Fruit fly (Drosophila melanogaster) whole organism, prepupa: ENCODE data around the gene Tl.

Experiments used
- Blimp-1 ChIP-seq: fragments of 200-800 bp; sonication (Bioruptor generic); optimal IDR thresholded peaks from 3 replicates; lab custom pipeline; 2017; ENCODE audit warnings: missing biosample characterization, missing genetic modification characterization, mild to moderate bottlenecking, moderate library complexity, missing genetic modification reagents
- CG10631 ChIP-seq: fragments of 200-800 bp; sonication (Bioruptor generic); optimal IDR thresholded peaks from 2 replicates; lab custom pipeline; 2016; ENCODE audit warnings: missing biosample characterization, missing genetic modification characterization
- CG11762 ChIP-seq: fragments of 200-800 bp; sonication (Bioruptor generic); optimal IDR thresholded peaks from 3 replicates; lab custom pipeline; 2016; ENCODE audit warnings: missing biosample characterization, missing genetic modification characterization; ENCODE audit not compliant: insufficient read depth
- CG16779 ChIP-seq: fragments of 200-800 bp; sonication (Bioruptor generic); optimal IDR thresholded peaks from 3 replicates; lab custom pipeline; 2017; ENCODE audit warnings: missing biosample characterization, mild to moderate bottlenecking, missing genetic modification characterization
- CG3032 ChIP-seq: fragments of 200-800 bp; optimal IDR thresholded peaks from 2 replicates; lab custom pipeline; 2019; ENCODE audit warnings: missing biosample characterization, mild to moderate bottlenecking, missing genetic modification characterization, moderate library complexity
- CG32006 ChIP-seq: fragments of 200-800 bp; sonication (Bioruptor generic); optimal IDR thresholded peaks from 3 replicates; lab custom pipeline; 2017; ENCODE audit warnings: missing biosample characterization, mild to moderate bottlenecking, missing genetic modification characterization
- CG6163 ChIP-seq: fragments of 200-800 bp; sonication (Bioruptor generic); IDR thresholded peaks from 3 replicates; pipeline ENCODE4 v1.3.6; 2022; ENCODE audit warnings: missing biosample characterization, missing genetic modification characterization
- CG6276 ChIP-seq: fragments of 200-800 bp; sonication (Bioruptor generic); optimal IDR thresholded peaks from 2 replicates; lab custom pipeline; 2017; ENCODE audit warnings: missing biosample characterization, mild to moderate bottlenecking, missing genetic modification characterization
- CG6808 ChIP-seq: fragments of 200-800 bp; sonication (Bioruptor generic); optimal IDR thresholded peaks from 3 replicates; lab custom pipeline; 2017; ENCODE audit warnings: missing biosample characterization, missing genetic modification characterization, mild to moderate bottlenecking, moderate library complexity, missing genetic modification reagents
- CG6854 ChIP-seq: fragments of 200-800 bp; sonication (Bioruptor generic); optimal IDR thresholded peaks from 2 replicates; lab custom pipeline; 2017; ENCODE audit warnings: missing biosample characterization, mild to moderate bottlenecking, missing genetic modification characterization
- CG7368 ChIP-seq: fragments of 200-800 bp; sonication (Bioruptor generic); optimal IDR thresholded peaks from 3 replicates; lab custom pipeline; 2016; ENCODE audit warnings: missing biosample characterization, missing genetic modification characterization
- CG8119 ChIP-seq: fragments of 200-800 bp; sonication (Bioruptor generic); IDR thresholded peaks from 3 replicates; pipeline ENCODE4 v1.3.6; 2022; ENCODE audit warnings: missing biosample characterization, missing genetic modification characterization
- CG8632 ChIP-seq: fragments of 200-800 bp; sonication (Bioruptor generic); optimal IDR thresholded peaks from 3 replicates; lab custom pipeline; 2016; ENCODE audit warnings: missing biosample characterization, missing genetic modification characterization
- Eip75B ChIP-seq: fragments of 200-800 bp; sonication (Bioruptor generic); optimal IDR thresholded peaks from 3 replicates; lab custom pipeline; 2016; ENCODE audit warnings: missing biosample characterization, missing genetic modification characterization
- Eip78C ChIP-seq: fragments of 200-800 bp; sonication (Bioruptor generic); peaks from one replicate; lab custom pipeline; 2016; ENCODE audit warnings: missing biosample characterization, missing genetic modification characterization
- Ets96B ChIP-seq: fragments of 200-800 bp; optimal IDR thresholded peaks from 2 replicates; lab custom pipeline; 2019; ENCODE audit warnings: missing biosample characterization, mild to moderate bottlenecking, missing genetic modification characterization, moderate library complexity
- Gug ChIP-seq: fragments of 200-800 bp; sonication (Bioruptor generic); IDR thresholded peaks from 2 replicates; pipeline ENCODE4 v1.3.6; 2022; ENCODE audit warnings: missing biosample characterization, missing genetic modification characterization
- Hr4 ChIP-seq: fragments of 200-800 bp; sonication (Bioruptor generic); optimal IDR thresholded peaks from 3 replicates; lab custom pipeline; 2016; ENCODE audit warnings: missing biosample characterization, missing genetic modification characterization
- Lpt ChIP-seq: fragments of 200-800 bp; sonication (Bioruptor generic); optimal IDR thresholded peaks from 3 replicates; lab custom pipeline; 2016; ENCODE audit warnings: missing biosample characterization, missing genetic modification characterization
- Met ChIP-seq: fragments of 200-800 bp; sonication (Bioruptor generic); optimal IDR thresholded peaks from 3 replicates; lab custom pipeline; 2016; ENCODE audit warnings: missing biosample characterization, missing genetic modification characterization
- Sox102F ChIP-seq: fragments of 200-800 bp; sonication (Bioruptor generic); optimal IDR thresholded peaks from 2 replicates; lab custom pipeline; 2016; ENCODE audit warnings: missing biosample characterization, mild to moderate bottlenecking, missing genetic modification characterization
- Sox14 ChIP-seq: fragments of 200-800 bp; sonication (Bioruptor generic); optimal IDR thresholded peaks from 3 replicates; lab custom pipeline; 2016; ENCODE audit warnings: missing biosample characterization, missing genetic modification characterization
- Sox15 ChIP-seq: fragments of 200-800 bp; sonication (Bioruptor generic); optimal IDR thresholded peaks from 3 replicates; lab custom pipeline; 2016; ENCODE audit warnings: missing biosample characterization, missing genetic modification characterization
- acj6 ChIP-seq: fragments of 200-800 bp; sonication (Bioruptor generic); optimal IDR thresholded peaks from 3 replicates; lab custom pipeline; 2016; ENCODE audit warnings: missing biosample characterization, missing genetic modification characterization
- dac ChIP-seq: fragments of 200-800 bp; sonication (Bioruptor generic); optimal IDR thresholded peaks from 2 replicates; lab custom pipeline; 2017; ENCODE audit warnings: missing biosample characterization, mild to moderate bottlenecking, missing genetic modification characterization
- dsx ChIP-seq: fragments of 200-800 bp; optimal IDR thresholded peaks from 3 replicates; lab custom pipeline; 2019; ENCODE audit warnings: missing biosample characterization, mild to moderate bottlenecking, missing genetic modification characterization, moderate library complexity; ENCODE audit not compliant: poor library complexity, severe bottlenecking
- eg ChIP-seq: fragments of 200-800 bp; sonication (Bioruptor generic); IDR thresholded peaks from 3 replicates; pipeline ENCODE4 v1.3.6; 2022; ENCODE audit warnings: missing biosample characterization, missing genetic modification characterization
- esn ChIP-seq: fragments of 200-800 bp; sonication (Bioruptor generic); optimal IDR thresholded peaks from 2 replicates; lab custom pipeline; 2016; ENCODE audit warnings: missing biosample characterization, mild to moderate bottlenecking, missing genetic modification characterization, moderate library complexity
- fd85E ChIP-seq: fragments of 200-800 bp; sonication (Bioruptor generic); optimal IDR thresholded peaks from 3 replicates; lab custom pipeline; 2016; ENCODE audit warnings: missing biosample characterization, missing genetic modification characterization
- fkh ChIP-seq: fragments of 200-800 bp; sonication (Bioruptor generic); optimal IDR thresholded peaks from 3 replicates; lab custom pipeline; 2017; ENCODE audit warnings: missing biosample characterization, mild to moderate bottlenecking, missing genetic modification characterization, moderate library complexity
- net ChIP-seq: fragments of 200-800 bp; sonication (Bioruptor generic); optimal IDR thresholded peaks from 3 replicates; lab custom pipeline; 2016; ENCODE audit warnings: missing biosample characterization, missing genetic modification characterization
- pdm3 ChIP-seq: fragments of 200-800 bp; sonication (Bioruptor generic); optimal IDR thresholded peaks from 3 replicates; lab custom pipeline; 2016; ENCODE audit warnings: missing biosample characterization, missing genetic modification characterization
- salr ChIP-seq, 2 experiments: fragments of 200-800 bp; sonication (Bioruptor generic); optimal IDR thresholded peaks; 3 replicates each; lab custom pipeline; 2016 to 2018; ENCODE audit warnings: missing biosample characterization in 2 of 2, missing genetic modification characterization in 2 of 2, mild to moderate bottlenecking in 1 of 2
- topi ChIP-seq: fragments of 200-800 bp; sonication (Bioruptor generic); optimal IDR thresholded peaks from 3 replicates; lab custom pipeline; 2016; ENCODE audit warnings: missing biosample characterization, missing genetic modification characterization
- vri ChIP-seq: fragments of 200-800 bp; sonication (Bioruptor generic); optimal IDR thresholded peaks from 3 replicates; lab custom pipeline; 2016; ENCODE audit warnings: missing biosample characterization, mild to moderate bottlenecking, missing genetic modification characterization

Tl gene

dm6 chr3R:26798469-26799178, at the start of gene Tl:
Gene Tl, plus strand, starts transcription at chr3R:26799041.
- TF ChIP-seq CG10631 (peak; percentile 7), Sox14 (GFP tag; lab: Kevin White, UChicago) (peak; percentile 2), Ets96B (tag; lab: Kevin White, UChicago) (no peak), Hr4 (GFP tag; lab: Kevin White, UChicago) (peak; percentile 8), dsx (GFP tag; lab: Kevin White, UChicago) (peak; percentile 29), Lpt (GFP tag; lab: Kevin White, UChicago) (no peak), CG32006 (peak; percentile 61), Blimp-1 (GFP tag; lab: Kevin White, UChicago) (no peak), Gug (0 out of 2 replicates have a peak, but pooled peaks have one; percentile 18), CG6854 (GFP tag; lab: Kevin White, UChicago) (peak; percentile 52), Eip75B (GFP tag; lab: Kevin White, UChicago) (no peak), fd85E (GFP tag; lab: Kevin White, UChicago) (no peak), pdm3 (GFP tag; lab: Kevin White, UChicago) (peak; percentile 1), Sox102F (peak; percentile 33), CG3032 (tag; lab: Kevin White, UChicago) (peak; percentile 3), topi (no peak), fkh (GFP tag; lab: Kevin White, UChicago) (no peak), Sox15 (peak; percentile 12), salr (GFP tag; optimal IDR thresholded peaks at IDR 0.05; lab: Kevin White, UChicago) (peak; percentile 2 to 35), Eip78C (GFP tag; lab: Kevin White, UChicago) (peak; percentile 63), eg (GFP tag; lab: Robert Waterston, UW) (peak; percentile 68), CG6163 (GFP tag; lab: Robert Waterston, UW) (peak; percentile 80)

DNA sequence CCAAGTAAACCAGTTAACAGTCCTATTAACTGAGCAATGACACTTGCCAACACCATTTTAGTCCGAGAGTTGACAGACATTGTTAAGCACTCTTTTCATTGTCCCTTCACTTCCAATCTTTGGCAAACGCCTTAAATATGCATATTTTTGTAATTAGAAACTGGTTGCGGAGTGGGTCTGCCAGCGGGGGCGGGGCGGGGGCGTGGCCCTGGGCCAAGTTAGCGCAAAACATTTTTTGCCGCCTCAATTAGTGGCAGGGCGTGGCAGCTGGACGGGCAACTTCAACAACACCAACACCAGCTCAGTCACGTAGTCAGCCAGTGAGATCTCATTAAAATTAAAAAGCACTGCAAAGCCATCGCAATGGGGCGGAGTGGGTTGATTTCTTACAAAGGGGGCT, 37.1 kb upstream of the Tl start:
- TF ChIP-seq Gug (no peak), esn (GFP tag; lab: Kevin White, UChicago) (no peak), CG8632 (GFP tag; lab: Kevin White, UChicago) (no peak), vri (GFP tag; lab: Kevin White, UChicago) (no peak), dsx (GFP tag; lab: Kevin White, UChicago) (no peak), CG6808 (GFP tag; lab: Kevin White, UChicago) (no peak), CG16779 (tag; lab: Kevin White, UChicago) (no peak), CG7368 (no peak), pdm3 (GFP tag; lab: Kevin White, UChicago) (no peak)

dm6 chr3R:26784108-26784507, 14.7 kb upstream of the Tl start, which contains the start of gene CG42789:
Gene CG42789, minus strand, starts transcription at chr3R:26784208.
- no peak for TF ChIP-seq dsx (GFP tag; lab: Kevin White, UChicago)
- TF ChIP-seq acj6 (GFP tag; lab: Kevin White, UChicago) = no peak
- TF ChIP-seq esn (GFP tag; lab: Kevin White, UChicago) = no peak
- no peak for TF ChIP-seq CG11762

dm6 chr3R:26791839-26792238, 7.0 kb upstream of the Tl start:
- TF ChIP-seq CG6276 (GFP tag; lab: Kevin White, UChicago) (no peak), dac (no peak)

- TF ChIP-seq CG8119 (no peak), net (GFP tag; lab: Kevin White, UChicago) (peak; percentile 20), CG6163 (GFP tag; lab: Robert Waterston, UW) (no peak), Met (GFP tag; lab: Kevin White, UChicago) (no peak)
Observed at dm6 chr3R:26795366-26795765, 3.5 kb upstream of the Tl start.
